Worm (Caenorhabditis elegans): ENCODE results near the gene nlp-45.

ce11 chrX:2330494-2330893 is 7.6 kb downstream of the nlp-45 start:
- TF ChIP-seq fkh-10 (GFP tag; optimal IDR thresholded peaks at IDR 0.05): no peak
- TF ChIP-seq lsy-2 (tag; optimal IDR thresholded peaks at IDR 0.05): no peak
- TF ChIP-seq nhr-90 (tag; optimal IDR thresholded peaks at IDR 0.05; ENCODE audit: poor library complexity): no peak
- TF ChIP-seq grh-1 (GFP tag; IDR thresholded peaks at IDR 0.05): no peak
- TF ChIP-seq jun-1 (tag; optimal IDR thresholded peaks at IDR 0.05): no peak
- TF ChIP-seq pag-3 (tag; optimal IDR thresholded peaks at IDR 0.05; ENCODE audit: borderline replicate concordance, insufficient read depth): no peak
- TF ChIP-seq snpc-4 (tag; optimal IDR thresholded peaks at IDR 0.05): no peak

Data from whole organism, L1 larva.